Worm (Caenorhabditis elegans) whole organism, L3 larva: ENCODE data around the gene C27A2.7.

Experiments
- R02D3.7 ChIP-seq: fragments of 150-350 bp; optimal IDR thresholded peaks from 2 replicates; lab custom pipeline; 2014; ENCODE audit warnings: missing biosample characterization, missing genetic modification characterization
- aly-2 ChIP-seq: fragments of 150-350 bp; optimal IDR thresholded peaks from 2 replicates; lab custom pipeline; 2014; ENCODE audit warnings: missing biosample characterization, missing genetic modification characterization
- ama-1 ChIP-seq: fragments of 150-350 bp; optimal IDR thresholded peaks from 2 replicates; lab custom pipeline; 2018
- ceh-82 ChIP-seq: fragments of 150-350 bp; optimal IDR thresholded peaks from 2 replicates; lab custom pipeline; 2014; ENCODE audit warnings: missing biosample characterization, missing genetic modification characterization
- daf-12 ChIP-seq: fragments of 150-350 bp; optimal IDR thresholded peaks from 2 replicates; lab custom pipeline; 2014; ENCODE audit warnings: missing biosample characterization, missing genetic modification reagents, missing genetic modification characterization
- egl-5 ChIP-seq: fragments of 150-350 bp; optimal IDR thresholded peaks from 2 replicates; lab custom pipeline; 2017; ENCODE audit warnings: missing biosample characterization, missing genetic modification reagents, missing genetic modification characterization, inconsistent platforms
- elt-2 ChIP-seq: sonication (generic microtip); optimal IDR thresholded peaks from 2 replicates; lab custom pipeline; 2016; ENCODE audit warnings: missing genetic modification reagents, mild to moderate bottlenecking, missing genetic modification characterization, missing compliant biosample characterization
- eor-1 ChIP-seq, 2 experiments: fragments of 150-350 bp; optimal IDR thresholded peaks; 2 replicates each; lab custom pipeline; 2014 to 2018; ENCODE audit warnings: missing biosample characterization in 2 of 2, missing genetic modification characterization in 2 of 2
- fkh-10 ChIP-seq: sonication (generic microtip); optimal IDR thresholded peaks from 2 replicates; lab custom pipeline; 2017; ENCODE audit warnings: missing biosample characterization, missing genetic modification reagents, missing genetic modification characterization
- fkh-2 ChIP-seq: fragments of 150-350 bp; optimal IDR thresholded peaks from 2 replicates; lab custom pipeline; 2014; ENCODE audit warnings: missing biosample characterization, missing genetic modification reagents, missing genetic modification characterization
- hmg-11 ChIP-seq: sonication (generic microtip); optimal IDR thresholded peaks from 2 replicates; lab custom pipeline; 2016; ENCODE audit warnings: missing genetic modification characterization, missing compliant biosample characterization
- lin-15B ChIP-seq: fragments of 150-350 bp; optimal IDR thresholded peaks from 2 replicates; lab custom pipeline; 2014; ENCODE audit warnings: missing biosample characterization, missing genetic modification characterization
- lin-39 ChIP-seq: fragments of 150-350 bp; optimal IDR thresholded peaks from 2 replicates; lab custom pipeline; 2018; ENCODE audit warnings: missing biosample characterization, missing genetic modification reagents, missing genetic modification characterization
- lsy-12 ChIP-seq: sonication (generic microtip); optimal IDR thresholded peaks from 2 replicates; lab custom pipeline; 2016; ENCODE audit warnings: mild to moderate bottlenecking, missing genetic modification characterization, missing compliant biosample characterization
- mml-1 ChIP-seq: fragments of 150-350 bp; sonication (generic microtip); optimal IDR thresholded peaks from 3 replicates; lab custom pipeline; 2014; ENCODE audit warnings: missing biosample characterization, missing genetic modification characterization
- nfya-1 ChIP-seq: sonication (generic microtip); optimal IDR thresholded peaks from 2 replicates; lab custom pipeline; 2017; ENCODE audit warnings: missing genetic modification characterization, mild to moderate bottlenecking, missing compliant biosample characterization, antibody characterized with exemption, moderate library complexity; ENCODE audit not compliant: insufficient read depth
- nhr-12 ChIP-seq: fragments of 150-350 bp; optimal IDR thresholded peaks from 2 replicates; lab custom pipeline; 2014; ENCODE audit warnings: missing biosample characterization, missing genetic modification characterization
- nhr-23 ChIP-seq: fragments of 150-350 bp; optimal IDR thresholded peaks from 2 replicates; lab custom pipeline; 2014; ENCODE audit warnings: missing biosample characterization, missing genetic modification reagents, missing genetic modification characterization
- nhr-25 ChIP-seq: sonication (generic microtip); optimal IDR thresholded peaks from 2 replicates; lab custom pipeline; 2017; ENCODE audit warnings: missing biosample characterization, missing genetic modification characterization
- nhr-77 ChIP-seq: fragments of 150-350 bp; optimal IDR thresholded peaks from 2 replicates; lab custom pipeline; 2014; ENCODE audit warnings: missing biosample characterization, missing genetic modification characterization
- pha-4 ChIP-seq: fragments of 150-350 bp; optimal IDR thresholded peaks from 2 replicates; lab custom pipeline; 2014; ENCODE audit warnings: missing biosample characterization, missing genetic modification reagents, missing genetic modification characterization
- pqm-1 ChIP-seq: fragments of 150-350 bp; optimal IDR thresholded peaks from 2 replicates; lab custom pipeline; 2017; ENCODE audit warnings: missing biosample characterization, missing genetic modification characterization, inconsistent platforms
- unc-39 ChIP-seq: sonication (generic microtip); optimal IDR thresholded peaks from 4 replicates; lab custom pipeline; 2017; ENCODE audit warnings: missing biosample characterization, missing genetic modification characterization
- unc-62 ChIP-seq: fragments of 150-350 bp; sonication (generic microtip); optimal IDR thresholded peaks from 4 replicates; lab custom pipeline; 2014; ENCODE audit warnings: missing biosample characterization, missing genetic modification reagents, missing genetic modification characterization

C27A2.7 gene

DNA sequence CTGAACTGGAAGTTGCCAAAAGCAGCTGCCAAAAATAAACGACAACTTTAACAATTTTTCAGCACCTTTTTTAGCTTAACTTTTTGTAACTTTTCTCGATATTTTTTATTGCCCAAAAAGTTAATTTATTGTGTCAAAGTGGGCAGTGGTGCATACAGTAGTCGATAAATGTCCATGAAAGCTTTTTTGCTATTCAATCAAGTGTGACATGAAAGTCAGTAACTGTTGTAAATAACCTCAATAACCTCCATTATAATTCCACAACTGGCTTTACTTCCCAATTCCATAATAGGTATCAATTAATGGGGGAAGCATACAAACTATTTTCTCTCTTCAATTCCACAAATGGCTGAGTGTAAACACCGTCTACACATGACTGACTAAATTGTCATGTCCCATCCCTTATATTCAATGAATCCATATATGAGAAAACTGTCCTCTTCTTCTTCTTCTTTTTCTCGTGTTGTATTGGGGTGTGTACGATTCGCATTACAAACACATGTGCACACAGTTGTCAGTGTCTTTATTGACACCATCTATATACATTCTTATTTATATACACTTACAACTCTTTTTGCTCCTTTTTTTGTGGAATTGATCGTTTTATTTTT is 22.9 kb downstream of the C27A2.7 start:
- TF ChIP-seq nhr-12 (tag; lab: Kevin White, UChicago) (no peak), eor-1 (tag; optimal IDR thresholded peaks at IDR 0.05; lab: Kevin White, UChicago) (no peak), R02D3.7 (tag; lab: Kevin White, UChicago) (no peak), pha-4 (tag; lab: Kevin White, UChicago) (peak; percentile 53)

ce11 chrII:5047279-5047678 is 23.9 kb downstream of the C27A2.7 start:
- TF ChIP-seq ceh-82 (tag; lab: Kevin White, UChicago) (no peak), pha-4 (tag; lab: Kevin White, UChicago) (peak; percentile 37), nfya-1 (tag; lab: Kevin White, UChicago) (peak; percentile 4), egl-5 (tag; lab: Kevin White, UChicago) (peak; percentile 13), nhr-25 (tag; lab: Kevin White, UChicago) (peak; percentile 37), nhr-23 (tag; lab: Kevin White, UChicago) (peak; percentile 36)

ce11 chrII:5046209-5047200 is 24.7 kb downstream of the C27A2.7 start:
- TF ChIP-seq pha-4 (tag; lab: Kevin White, UChicago), result no peak
- TF ChIP-seq hmg-11, result peak; percentile 9
- peak; percentile 4 for TF ChIP-seq nfya-1 (tag; lab: Kevin White, UChicago)
- no peak for TF ChIP-seq aly-2 (tag; lab: Kevin White, UChicago)
- peak; percentile 90 for TF ChIP-seq fkh-10 (GFP tag; lab: Kevin White, UChicago)
- no peak for TF ChIP-seq nhr-77
- TF ChIP-seq egl-5 (tag; lab: Kevin White, UChicago), result peak; percentile 3
- no peak for TF ChIP-seq mml-1 (tag; lab: Kevin White, UChicago)
- peak; percentile 84 for TF ChIP-seq fkh-2 (tag; lab: Kevin White, UChicago)
- no peak for TF ChIP-seq daf-12
- TF ChIP-seq unc-62 (GFP tag; lab: Kevin White, UChicago), result peak; percentile 3
- no peak for TF ChIP-seq lin-39
- TF ChIP-seq, all 47 proteins: peak for 6

DNA sequence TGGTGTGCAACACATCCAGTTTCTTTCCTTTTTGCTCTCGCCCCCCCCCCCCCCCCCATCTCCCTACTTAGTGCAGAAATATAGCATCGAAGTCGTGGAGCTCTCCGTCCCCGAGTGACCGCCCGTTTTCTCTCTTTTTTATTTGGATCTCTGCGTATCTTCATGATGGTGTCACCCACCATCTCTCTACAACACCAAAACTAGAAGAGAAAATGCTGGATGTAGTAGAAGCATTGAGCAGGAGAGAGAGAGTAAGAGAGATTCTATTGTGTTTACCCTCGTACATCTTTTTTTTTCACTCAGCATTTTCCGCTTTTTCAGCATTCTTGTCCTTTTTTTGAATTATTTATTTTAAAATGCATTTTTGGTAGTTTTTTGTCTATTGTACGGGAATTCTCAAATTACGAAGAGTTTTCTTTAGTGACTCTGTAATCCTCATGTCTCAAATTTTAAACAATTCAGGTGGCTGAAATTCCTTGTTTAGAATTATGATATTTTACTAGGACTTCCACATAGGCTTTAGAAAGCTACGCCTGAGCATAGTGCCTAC is 28.7 kb downstream of the C27A2.7 start:
- TF ChIP-seq lin-39, result peak; percentile 23
- no peak for TF ChIP-seq pqm-1 (tag; lab: Kevin White, UChicago)
- peak; percentile 52 for TF ChIP-seq nfya-1 (tag; lab: Kevin White, UChicago)
- no peak for TF ChIP-seq lsy-12 (tag; lab: Kevin White, UChicago)
- peak; percentile 55 for TF ChIP-seq hmg-11
- TF ChIP-seq lin-15B (tag; lab: Kevin White, UChicago), result peak; percentile 23

DNA sequence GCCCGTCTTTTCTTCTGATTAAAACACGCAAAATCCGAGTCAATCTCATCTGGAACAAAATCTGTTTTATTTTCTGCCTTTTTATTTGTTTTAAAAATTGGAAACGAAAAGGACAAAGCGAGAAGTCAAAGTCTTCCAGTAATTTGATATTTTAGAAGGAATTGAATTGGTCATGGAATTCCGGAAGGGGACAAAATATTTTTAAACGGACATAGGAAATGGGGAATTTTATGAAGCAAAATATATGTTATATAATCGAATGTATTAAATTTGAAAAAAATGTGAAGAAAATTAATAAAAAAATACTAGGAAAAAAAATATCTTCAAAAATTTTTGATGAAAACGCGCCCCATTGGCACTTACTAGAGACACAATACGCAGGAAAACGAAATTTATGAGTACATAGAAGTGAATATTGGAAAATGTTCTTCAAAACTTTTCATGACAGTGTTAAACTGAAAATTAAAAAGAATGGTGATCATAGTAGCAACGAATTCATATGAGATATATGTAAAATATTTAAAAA is 30.5 kb downstream of the C27A2.7 start, which contains the start of gene F33G12.7:
Gene F33G12.7, minus strand, starts transcription at position 51 of the 526 bp plus-strand sequence.
- TF ChIP-seq pha-4 (tag; lab: Kevin White, UChicago), result peak; percentile 5
- TF ChIP-seq lsy-12 (tag; lab: Kevin White, UChicago), result no peak

ce11 chrII:5039912-5040311 is 31.3 kb downstream of the C27A2.7 start, which contains the start of gene golg-2:
Gene golg-2, minus strand, starts transcription at chrII:5040091.
- TF ChIP-seq nfya-1 (tag; lab: Kevin White, UChicago) (peak; percentile 17), elt-2 (tag; lab: Kevin White, UChicago) (peak; percentile 48), unc-39 (tag; lab: Kevin White, UChicago) (no peak), mml-1 (tag; lab: Kevin White, UChicago) (no peak), pha-4 (tag; lab: Kevin White, UChicago) (peak; percentile 37), ceh-82 (tag; lab: Kevin White, UChicago) (no peak), hmg-11 (peak; percentile 20), ama-1 (lab: Kevin White, UChicago) (peak; percentile 47)
